Fruit fly (Drosophila melanogaster): Measurements from ENCODE around the gene CG15725.
A peak's percentile ranks its signal among the peaks of the same experiment; 100 is the strongest.

The CG15725 gene

DNA sequence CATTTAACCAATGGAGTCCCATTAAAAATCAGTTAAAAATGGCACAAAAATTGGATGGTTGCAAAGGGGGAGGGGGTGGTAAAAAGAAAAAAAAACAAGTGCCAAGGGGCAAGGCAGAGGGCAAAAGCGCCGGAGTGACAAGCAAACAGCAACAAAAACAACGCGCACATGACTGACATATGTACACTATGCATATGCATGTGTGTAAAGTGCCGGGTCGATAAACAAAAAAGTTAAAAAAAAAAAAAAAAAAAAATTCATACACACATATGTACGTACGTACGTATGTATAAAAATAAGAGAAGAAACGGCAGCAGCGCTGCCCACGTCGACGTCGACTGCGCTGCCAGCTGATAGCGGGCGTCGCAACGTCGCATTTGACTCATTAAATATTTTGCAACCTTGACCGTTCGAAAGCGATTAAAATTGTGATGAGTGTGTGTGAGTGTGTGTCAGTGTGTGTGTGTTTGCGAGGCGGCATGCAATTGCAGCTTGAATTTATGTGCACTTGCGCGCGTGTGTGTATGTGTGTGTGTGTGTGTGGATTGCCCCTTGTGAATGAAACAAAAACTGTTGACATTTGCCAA is 22.1 kb downstream of the CG15725 start (continued):
- no peak for TF ChIP-seq esn (GFP tag; optimal IDR thresholded peaks at IDR 0.05)
- TF ChIP-seq CG6854 (GFP tag; optimal IDR thresholded peaks at IDR 0.05): no peak
- no peak for TF ChIP-seq CG11294 (GFP tag; IDR thresholded peaks at IDR 0.05)

DNA sequence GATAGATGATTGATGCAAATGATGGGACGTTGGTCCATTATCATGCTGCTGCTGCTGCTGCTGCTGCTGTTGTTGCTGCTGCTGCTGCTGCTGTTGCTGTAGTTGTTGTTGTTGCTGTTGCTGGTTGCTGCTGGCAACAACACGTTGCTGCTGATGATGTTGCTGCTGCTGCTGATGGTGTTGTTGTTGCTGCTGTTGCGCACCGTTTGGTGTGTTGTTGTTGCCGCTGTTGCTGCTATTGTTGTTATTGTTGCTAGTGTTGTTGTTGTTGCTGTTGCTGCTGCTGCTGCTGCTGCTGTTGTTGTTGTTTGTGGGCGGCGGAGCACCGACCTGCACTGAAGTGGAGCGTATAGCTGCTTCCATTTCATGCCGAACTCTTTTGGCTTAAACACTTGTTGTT is 25.4 kb downstream of the CG15725 start:
- no peak for TF ChIP-seq CG8319 (GFP tag; optimal IDR thresholded peaks at IDR 0.05)
- TF ChIP-seq CG1621 (tag; optimal IDR thresholded peaks at IDR 0.05): no peak
- no peak for TF ChIP-seq lz (GFP tag; optimal IDR thresholded peaks at IDR 0.05)

DNA sequence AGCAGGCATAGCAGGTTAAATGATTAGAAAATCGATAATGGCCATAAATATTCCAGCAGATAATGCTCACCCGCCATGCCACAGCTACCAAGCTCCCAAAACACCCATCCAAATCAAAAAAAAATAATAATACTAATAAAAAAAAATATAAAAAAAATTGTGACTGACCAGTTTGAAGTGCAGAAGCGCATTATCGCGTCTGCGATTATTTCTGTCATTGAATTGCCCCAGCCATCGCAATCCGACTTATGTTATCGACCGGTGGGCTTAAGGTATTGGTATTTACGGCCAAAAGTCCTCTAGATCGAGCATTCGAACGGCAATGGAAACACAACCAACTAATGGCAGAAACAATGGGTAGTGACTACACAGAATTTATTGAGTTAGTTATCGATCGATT is 26.8 kb downstream of the CG15725 start:
- no peak for TF ChIP-seq OdsH (GFP tag; optimal IDR thresholded peaks at IDR 0.05)
- peak; percentile 30 for TF ChIP-seq Eip78C (GFP tag)
- no peak for TF ChIP-seq Sox102F (GFP tag; optimal IDR thresholded peaks at IDR 0.05)
- TF ChIP-seq vri (GFP tag; optimal IDR thresholded peaks at IDR 0.05): peak; percentile 29
- TF ChIP-seq Eip93F (GFP tag; optimal IDR thresholded peaks at IDR 0.05): peak; percentile 13
- TF ChIP-seq CG9139 (GFP tag; optimal IDR thresholded peaks at IDR 0.05): no peak
- TF ChIP-seq spab (GFP tag; optimal IDR thresholded peaks at IDR 0.05): no peak
- TF ChIP-seq CG1621 (tag; optimal IDR thresholded peaks at IDR 0.05): no peak

DNA sequence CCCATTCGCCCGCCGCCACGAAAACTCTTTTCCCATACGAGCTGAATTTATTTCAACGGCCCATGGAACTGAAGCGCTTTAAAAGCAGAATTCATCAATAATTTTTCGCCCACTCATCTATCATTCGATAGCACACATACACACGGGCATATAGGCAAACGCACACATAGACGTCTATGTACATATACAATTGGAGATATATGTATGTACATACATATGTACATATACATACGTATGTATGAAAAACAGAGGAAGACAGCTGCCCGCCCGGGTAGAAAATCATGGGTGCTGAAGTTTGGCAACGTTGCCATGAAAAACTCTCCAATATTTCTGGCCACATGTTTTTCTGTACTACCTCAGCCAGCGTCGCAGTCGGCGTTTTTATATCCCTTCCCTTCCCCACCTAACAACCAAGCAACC is 28.1 kb downstream of the CG15725 start:
- TF ChIP-seq svp (GFP tag): peak; percentile 60
- no peak for TF ChIP-seq CG11294 (GFP tag; IDR thresholded peaks at IDR 0.05)

DNA sequence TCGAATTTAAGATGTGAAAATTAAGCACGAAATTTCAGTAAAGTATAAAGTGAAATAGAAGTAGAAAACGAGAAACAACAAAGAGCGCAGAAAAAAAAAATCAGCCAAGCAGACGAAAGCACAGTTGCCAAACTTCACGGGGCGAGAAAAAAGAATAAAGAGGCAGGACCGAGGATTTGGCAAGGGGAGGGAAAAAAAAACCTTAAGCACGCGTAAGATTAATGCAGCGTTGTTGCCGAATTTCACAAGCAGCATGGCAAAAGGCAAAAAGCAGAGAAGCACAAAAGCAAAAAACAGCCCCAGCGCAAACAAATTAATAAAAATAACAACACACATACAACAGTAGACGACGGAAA is 28.7 kb downstream of the CG15725 start:
- TF ChIP-seq Eip75B (GFP tag; optimal IDR thresholded peaks at IDR 0.05) (peak; percentile 48), CG31627 (GFP tag; optimal IDR thresholded peaks at IDR 0.05) (no peak), Gug (GFP tag; IDR thresholded peaks at IDR 0.05) (peak; percentile 20; the same call in 1 of the 2 replicates), Met (GFP tag; optimal IDR thresholded peaks at IDR 0.05) (peak; percentile 4), Sox14 (GFP tag; optimal IDR thresholded peaks at IDR 0.05) (peak; percentile 54), Eip93F (GFP tag; optimal IDR thresholded peaks at IDR 0.05) (peak; percentile 37), CG1621 (tag; optimal IDR thresholded peaks at IDR 0.05) (peak; percentile 21), Ets21C (GFP tag; optimal IDR thresholded peaks at IDR 0.05) (no peak), dac (GFP tag; optimal IDR thresholded peaks at IDR 0.05) (peak; percentile 23), vri (GFP tag; optimal IDR thresholded peaks at IDR 0.05) (peak; percentile 33), dsx (GFP tag; optimal IDR thresholded peaks at IDR 0.05; ENCODE audit: poor library complexity, severe bottlenecking) (no peak), Sox102F (GFP tag; optimal IDR thresholded peaks at IDR 0.05) (peak; percentile 12)

DNA sequence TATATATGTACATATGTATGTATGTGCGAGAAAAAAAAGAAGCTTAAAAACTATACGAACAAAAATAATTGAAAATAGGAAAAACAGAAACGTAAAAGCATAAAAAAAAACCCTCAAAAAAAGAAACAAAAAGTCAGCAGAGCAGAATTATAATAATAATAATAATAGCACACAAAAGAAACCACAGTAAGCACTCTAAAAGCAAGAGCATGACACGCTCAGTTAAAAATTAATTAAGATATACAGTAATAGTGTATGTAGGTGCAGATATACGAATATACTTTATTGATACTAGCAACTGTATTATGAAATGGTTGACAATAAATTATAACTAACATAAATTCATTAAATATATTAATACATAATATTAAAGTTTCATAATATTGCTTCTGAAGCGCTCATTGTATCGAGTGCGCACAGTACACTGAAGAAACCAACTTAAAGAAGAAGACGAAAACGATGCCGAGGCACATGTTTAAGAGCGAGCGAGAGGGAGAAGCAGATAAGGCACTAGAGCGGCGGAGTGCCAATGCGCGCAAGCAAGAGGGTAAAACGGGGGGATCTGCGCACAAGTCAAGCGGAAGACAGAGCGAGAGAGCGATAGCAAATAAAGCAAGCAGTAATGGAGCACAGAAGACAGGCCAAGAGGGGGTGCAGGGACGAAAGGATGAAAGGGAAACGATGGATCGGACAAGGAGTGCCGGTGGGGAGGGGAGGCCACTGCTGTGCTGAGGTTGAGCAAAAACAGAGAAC is 29.2 kb downstream of the CG15725 start:
- TF ChIP-seq vri (GFP tag; optimal IDR thresholded peaks at IDR 0.05) (peak; percentile 81), CG3919 (GFP tag; optimal IDR thresholded peaks at IDR 0.05) (peak; percentile 78), Hr39 (GFP tag; optimal IDR thresholded peaks at IDR 0.05) (peak; percentile 17), Met (GFP tag; optimal IDR thresholded peaks at IDR 0.05) (peak; percentile 51), CG6854 (GFP tag; optimal IDR thresholded peaks at IDR 0.05) (peak; percentile 54), Eip93F (GFP tag; optimal IDR thresholded peaks at IDR 0.05) (no peak), esn (GFP tag; optimal IDR thresholded peaks at IDR 0.05) (peak; percentile 80), Blimp-1 (GFP tag; optimal IDR thresholded peaks at IDR 0.05) (no peak), CG10669 (GFP tag; optimal IDR thresholded peaks at IDR 0.05) (peak; percentile 80), eg (GFP tag; IDR thresholded peaks at IDR 0.05) (peak; percentile 91), CG16779 (tag; optimal IDR thresholded peaks at IDR 0.05) (peak; percentile 88), CG6792 (GFP tag; optimal IDR thresholded peaks at IDR 0.05) (peak; percentile 76), svp (GFP tag) (peak; percentile 71), fkh (GFP tag; optimal IDR thresholded peaks at IDR 0.05) (peak; percentile 6), Ets96B (tag; optimal IDR thresholded peaks at IDR 0.05) (peak; percentile 58), CG8632 (GFP tag; optimal IDR thresholded peaks at IDR 0.05) (peak; percentile 92), Gug (GFP tag; IDR thresholded peaks at IDR 0.05) (peak; percentile 45), CG31627 (GFP tag; optimal IDR thresholded peaks at IDR 0.05) (peak; percentile 37), CG32006 (GFP tag; optimal IDR thresholded peaks at IDR 0.05) (peak; percentile 88), Eip75B (GFP tag; optimal IDR thresholded peaks at IDR 0.05) (no peak), dsx (GFP tag; optimal IDR thresholded peaks at IDR 0.05; ENCODE audit: poor library complexity, severe bottlenecking) (peak; percentile 85), Lpt (GFP tag; optimal IDR thresholded peaks at IDR 0.05) (peak; percentile 90), Smox (GFP tag; optimal IDR thresholded peaks at IDR 0.05) (peak; percentile 62), dac (GFP tag; optimal IDR thresholded peaks at IDR 0.05) (no peak), Ets21C (GFP tag; optimal IDR thresholded peaks at IDR 0.05) (peak; percentile 9), Hr4 (GFP tag; optimal IDR thresholded peaks at IDR 0.05) (peak; percentile 69), Sox102F (GFP tag; optimal IDR thresholded peaks at IDR 0.05) (peak; percentile 34), pdm3 (GFP tag; optimal IDR thresholded peaks at IDR 0.05) (peak; percentile 69), spab (GFP tag; optimal IDR thresholded peaks at IDR 0.05) (peak; percentile 85)

Data from whole organism, prepupa.